Fruit fly (Drosophila melanogaster) whole organism, wandering third instar larva: ENCODE measurements around the gene mud.

Experiments used
- CG32264 ChIP-seq: fragments of 200-800 bp; sonication (Bioruptor generic); optimal IDR thresholded peaks from 2 replicates; lab custom pipeline; 2016; ENCODE audit warnings: missing biosample characterization, missing genetic modification characterization
- CG9705 ChIP-seq: fragments of 200-800 bp; sonication (Bioruptor generic); optimal IDR thresholded peaks from 2 replicates; lab custom pipeline; 2018; ENCODE audit warnings: missing biosample characterization, mild to moderate bottlenecking, missing genetic modification characterization
- Dfd ChIP-seq: fragments of >200 bp; optimal IDR thresholded peaks from 2 replicates; lab custom pipeline; 2017; ENCODE audit warnings: missing biosample characterization, missing genetic modification characterization
- Dif ChIP-seq: fragments of 200-275, 200-300 bp; sonication (Bioruptor generic); optimal IDR thresholded peaks from 2 replicates; lab custom pipeline; 2018; ENCODE audit warnings: missing biosample characterization, missing genetic modification characterization; ENCODE audit not compliant: partially characterized antibody
- GATAd ChIP-seq: sonication (Bioruptor generic); optimal IDR thresholded peaks from 2 replicates; lab custom pipeline; 2016; ENCODE audit warnings: missing biosample characterization, missing genetic modification characterization
- HLH106 ChIP-seq: fragments of 200-800 bp; optimal IDR thresholded peaks from 3 replicates; lab custom pipeline; 2019; ENCODE audit warnings: missing biosample characterization, mild to moderate bottlenecking, missing genetic modification characterization, moderate library complexity
- Hnf4 ChIP-seq: fragments of 200-800 bp; sonication (Bioruptor generic); optimal IDR thresholded peaks from 2 replicates; lab custom pipeline; 2016; ENCODE audit warnings: missing biosample characterization, mild to moderate bottlenecking, missing genetic modification characterization
- Hr78 ChIP-seq: fragments of >200 bp; optimal IDR thresholded peaks from 2 replicates; lab custom pipeline; 2017; ENCODE audit warnings: missing biosample characterization, missing genetic modification characterization
- Hr83 ChIP-seq: fragments of 200-300 bp; sonication (Bioruptor generic); optimal IDR thresholded peaks from 2 replicates; lab custom pipeline; 2016; ENCODE audit warnings: missing biosample characterization, mild to moderate bottlenecking, missing genetic modification characterization, moderate library complexity; ENCODE audit not compliant: poor library complexity, severe bottlenecking
- Jra ChIP-seq: sonication (Bioruptor generic); optimal IDR thresholded peaks from 2 replicates; lab custom pipeline; 2016; ENCODE audit warnings: missing biosample characterization, missing genetic modification characterization
- N ChIP-seq: fragments of >200 bp; optimal IDR thresholded peaks from 2 replicates; lab custom pipeline; 2018; ENCODE audit warnings: missing biosample characterization, missing external identifiers, missing genetic modification characterization
- OdsH ChIP-seq: fragments of 200-800 bp; sonication (Bioruptor generic); optimal IDR thresholded peaks from 2 replicates; lab custom pipeline; 2016; ENCODE audit warnings: missing biosample characterization, mild to moderate bottlenecking, missing genetic modification characterization
- Rel ChIP-seq, 2 experiments: fragments of 200-800 bp; sonication (Bioruptor generic) in 1 of 2; optimal IDR thresholded peaks; 2 replicates in 1 of 2; 3 replicates in 1 of 2; lab custom pipeline; 2016 to 2019; ENCODE audit warnings: mild to moderate bottlenecking in 2 of 2, missing biosample characterization in 2 of 2, missing genetic modification characterization in 2 of 2, moderate library complexity in 1 of 2
- Vsx2 ChIP-seq: fragments of 200-300, 225-300 bp; sonication (Bioruptor generic); optimal IDR thresholded peaks from 2 replicates; lab custom pipeline; 2018; ENCODE audit warnings: missing biosample characterization, missing genetic modification characterization; ENCODE audit not compliant: partially characterized antibody
- br ChIP-seq: fragments of 200-800 bp; sonication (Bioruptor generic); optimal IDR thresholded peaks from 2 replicates; lab custom pipeline; 2016; ENCODE audit warnings: missing biosample characterization, missing genetic modification characterization
- brk ChIP-seq: fragments of 200-800 bp; sonication (Bioruptor generic); optimal IDR thresholded peaks from 2 replicates; lab custom pipeline; 2016; ENCODE audit warnings: missing biosample characterization, mild to moderate bottlenecking, missing genetic modification characterization
- dl ChIP-seq, 2 experiments: fragments of 175-275, 200-275 bp in 1 of 2; fragments of 200-275 bp in 1 of 2; sonication (Bioruptor generic); optimal IDR thresholded peaks; lab custom pipeline; 2018; ENCODE audit warnings: mild to moderate bottlenecking in 2 of 2, missing biosample characterization in 2 of 2, missing genetic modification characterization in 2 of 2, moderate library complexity in 2 of 2; ENCODE audit not compliant: partially characterized antibody in 2 of 2, insufficient read depth in 1 of 2
- dmrt93B ChIP-seq: fragments of 200-800 bp; sonication (Bioruptor generic); optimal IDR thresholded peaks from 2 replicates; lab custom pipeline; 2018; ENCODE audit warnings: missing biosample characterization, mild to moderate bottlenecking, missing genetic modification characterization
- dsf ChIP-seq: sonication (Bioruptor generic); optimal IDR thresholded peaks from 2 replicates; lab custom pipeline; 2016; ENCODE audit warnings: missing biosample characterization, missing genetic modification characterization, borderline replicate concordance
- ey ChIP-seq: fragments of 200-800 bp; sonication (Bioruptor generic); optimal IDR thresholded peaks from 2 replicates; lab custom pipeline; 2016; ENCODE audit warnings: missing biosample characterization, missing genetic modification characterization
- foxo ChIP-seq, 2 experiments: fragments of 200-800 bp; sonication (Bioruptor generic); optimal IDR thresholded peaks; 2 replicates in 1 of 2; 3 replicates in 1 of 2; lab custom pipeline; 2016 to 2017; ENCODE audit warnings: missing biosample characterization in 2 of 2, missing genetic modification characterization in 2 of 2
- fru ChIP-seq: fragments of 200-800 bp; sonication (Bioruptor generic); optimal IDR thresholded peaks from 3 replicates; lab custom pipeline; 2016; ENCODE audit warnings: missing biosample characterization, mild to moderate bottlenecking, missing genetic modification characterization
- h ChIP-seq: fragments of 200-800 bp; sonication (Bioruptor generic); optimal IDR thresholded peaks from 3 replicates; lab custom pipeline; 2016; ENCODE audit warnings: missing biosample characterization, mild to moderate bottlenecking, missing genetic modification characterization
- jim ChIP-seq: fragments of 175-275, 200-325 bp; sonication (Bioruptor generic); optimal IDR thresholded peaks from 2 replicates; lab custom pipeline; 2016; ENCODE audit warnings: missing biosample characterization, mild to moderate bottlenecking, missing genetic modification characterization
- lola ChIP-seq: fragments of >200 bp; optimal IDR thresholded peaks from 2 replicates; lab custom pipeline; 2017; ENCODE audit warnings: missing biosample characterization, missing genetic modification characterization
- rgr ChIP-seq: fragments of 200-800 bp; sonication (Bioruptor generic); optimal IDR thresholded peaks from 3 replicates; lab custom pipeline; 2016; ENCODE audit warnings: missing biosample characterization, mild to moderate bottlenecking, missing genetic modification characterization
- sage ChIP-seq: fragments of 200-800 bp; sonication (Bioruptor generic); optimal IDR thresholded peaks from 2 replicates; lab custom pipeline; 2016; ENCODE audit warnings: missing biosample characterization, mild to moderate bottlenecking, missing genetic modification characterization
- tai ChIP-seq: sonication (Bioruptor generic); optimal IDR thresholded peaks from 2 replicates; lab custom pipeline; 2016; ENCODE audit warnings: missing biosample characterization, missing genetic modification characterization

Gene mud

dm6 chrX:14221182-14221581, 26.4 kb upstream of the mud start:
- no peak for TF ChIP-seq N (GFP tag; lab: Kevin White, UChicago)
- no peak for TF ChIP-seq GATAd (GFP tag; lab: Kevin White, UChicago)
- TF ChIP-seq h (GFP tag; lab: Kevin White, UChicago) = no peak
- TF ChIP-seq Hr83 (GFP tag; lab: Kevin White, UChicago) = no peak
- TF ChIP-seq Rel (GFP tag; optimal IDR thresholded peaks at IDR 0.05; lab: Kevin White, UChicago) = no peak
- TF ChIP-seq Rel (tag; optimal IDR thresholded peaks at IDR 0.05; lab: Kevin White, UChicago) = no peak
- no peak for TF ChIP-seq Vsx2 (GFP tag; lab: Kevin White, UChicago)
- TF ChIP-seq Dif = no peak
- no peak for TF ChIP-seq dmrt93B (GFP tag; lab: Kevin White, UChicago)
- TF ChIP-seq CG9705 = no peak
- no peak for TF ChIP-seq Hr78 (GFP tag; lab: Kevin White, UChicago)
- TF ChIP-seq ey (GFP tag; lab: Kevin White, UChicago) = no peak
- TF ChIP-seq dsf = no peak

- no peak for TF ChIP-seq OdsH (GFP tag; lab: Kevin White, UChicago)
- no peak for TF ChIP-seq Hnf4 (GFP tag; lab: Kevin White, UChicago)
- TF ChIP-seq foxo (GFP tag; optimal IDR thresholded peaks at IDR 0.05; lab: Kevin White, UChicago) = no peak
- TF ChIP-seq Vsx2 (GFP tag; lab: Kevin White, UChicago) = no peak
- no peak for TF ChIP-seq GATAd (GFP tag; lab: Kevin White, UChicago)
- TF ChIP-seq rgr (GFP tag; lab: Kevin White, UChicago) = no peak
- TF ChIP-seq CG32264 (GFP tag; lab: Kevin White, UChicago) = no peak
- TF ChIP-seq brk (GFP tag; lab: Kevin White, UChicago) = no peak
- TF ChIP-seq jim = no peak
- no peak for TF ChIP-seq dmrt93B (GFP tag; lab: Kevin White, UChicago)
- TF ChIP-seq Dfd (GFP tag; lab: Kevin White, UChicago) = no peak
- TF ChIP-seq h (GFP tag; lab: Kevin White, UChicago) = no peak
- TF ChIP-seq N (GFP tag; lab: Kevin White, UChicago) = no peak
- no peak for TF ChIP-seq sage (GFP tag; lab: Kevin White, UChicago)
- TF ChIP-seq Dif = no peak
- TF ChIP-seq Hr83 (GFP tag; lab: Kevin White, UChicago) = no peak
- no peak for TF ChIP-seq dl (GFP tag; optimal IDR thresholded peaks at IDR 0.05; lab: Kevin White, UChicago; ENCODE audit: insufficient read depth in 1 of 2, partially characterized antibody in 2 of 2)
- no peak for TF ChIP-seq fru (GFP tag; lab: Kevin White, UChicago)
- TF ChIP-seq HLH106 (tag; lab: Kevin White, UChicago) = no peak
- TF ChIP-seq ey (GFP tag; lab: Kevin White, UChicago) = no peak
These were observed 25.5 kb upstream of the mud start for dm6 chrX:14221995-14222394.

dm6 chrX:14225665-14226064, 21.9 kb upstream of the mud start, which contains the start of gene CG11674:
CG11674 (minus strand) TSS chrX:14225879.
- no peak for TF ChIP-seq dsf
- TF ChIP-seq Hr78 (GFP tag; lab: Kevin White, UChicago) = no peak
- TF ChIP-seq CG32264 (GFP tag; lab: Kevin White, UChicago) = no peak
- no peak for TF ChIP-seq Dif

- TF ChIP-seq Jra (GFP tag; lab: Kevin White, UChicago) (no peak), jim (no peak), CG9705 (no peak), tai (GFP tag; lab: Kevin White, UChicago) (no peak), Hnf4 (GFP tag; lab: Kevin White, UChicago) (no peak)
These were observed 21.4 kb upstream of the mud start, which contains the start of gene mRpL38 for dm6 chrX:14226093-14226492. mRpL38 (plus strand) TSS chrX:14226289.

- TF ChIP-seq br = no peak
- TF ChIP-seq Hr83 (GFP tag; lab: Kevin White, UChicago) = no peak
- no peak for TF ChIP-seq dl (GFP tag; optimal IDR thresholded peaks at IDR 0.05; lab: Kevin White, UChicago; ENCODE audit: insufficient read depth in 1 of 2, partially characterized antibody in 2 of 2)
- no peak for TF ChIP-seq dsf
- TF ChIP-seq foxo (GFP tag; optimal IDR thresholded peaks at IDR 0.05; lab: Kevin White, UChicago) = no peak
- TF ChIP-seq Rel (GFP tag; optimal IDR thresholded peaks at IDR 0.05; lab: Kevin White, UChicago) = no peak
- TF ChIP-seq Rel (tag; optimal IDR thresholded peaks at IDR 0.05; lab: Kevin White, UChicago) = no peak
- no peak for TF ChIP-seq tai (GFP tag; lab: Kevin White, UChicago)
- no peak for TF ChIP-seq Hnf4 (GFP tag; lab: Kevin White, UChicago)
- TF ChIP-seq lola (GFP tag; lab: Kevin White, UChicago) = no peak
- no peak for TF ChIP-seq brk (GFP tag; lab: Kevin White, UChicago)
These were observed 20.5 kb upstream of the mud start for dm6 chrX:14227043-14227442.
